Fruit fly (Drosophila melanogaster): ENCODE measurements around the gene ND-ACP.
A peak's percentile ranks its signal among the peaks of the same experiment; 100 is the strongest.

Gene ND-ACP

dm6 chr3L:1329724-1330123, at the start of gene ND-ACP:
TSS of gene ND-ACP (plus strand) at chr3L:1329949.
- peak; percentile 17 for TF ChIP-seq pad (GFP tag; optimal IDR thresholded peaks at IDR 0.05)
- no peak for TF ChIP-seq kay (GFP tag; ENCODE audit: borderline replicate concordance)
- TF ChIP-seq CG7045 (GFP tag; optimal IDR thresholded peaks at IDR 0.05): no peak
- no peak for TF ChIP-seq CG1620 (GFP tag; optimal IDR thresholded peaks at IDR 0.05)
- TF ChIP-seq CG5204 (GFP tag; optimal IDR thresholded peaks at IDR 0.05): no peak
- no peak for TF ChIP-seq CG12768 (GFP tag; optimal IDR thresholded peaks at IDR 0.05)
- TF ChIP-seq CG7101 (tag; optimal IDR thresholded peaks at IDR 0.05): no peak
- TF ChIP-seq cnc (optimal IDR thresholded peaks at IDR 0.05): no peak
- no peak for TF ChIP-seq CG11617 (GFP tag; optimal IDR thresholded peaks at IDR 0.05)
- no peak for TF ChIP-seq Hr96 (GFP tag; optimal IDR thresholded peaks at IDR 0.05)
- peak; percentile 13 for TF ChIP-seq Mnt (GFP tag; optimal IDR thresholded peaks at IDR 0.05)
- peak; percentile 46 for TF ChIP-seq tj (GFP tag; optimal IDR thresholded peaks at IDR 0.05)
- TF ChIP-seq toe (GFP tag; optimal IDR thresholded peaks at IDR 0.05): no peak
- no peak for TF ChIP-seq CG14711 (tag; optimal IDR thresholded peaks at IDR 0.05)
- no peak for TF ChIP-seq CG33017 (tag; optimal IDR thresholded peaks at IDR 0.05)
- TF ChIP-seq bab1 (GFP tag; optimal IDR thresholded peaks at IDR 0.05): no peak
- TF ChIP-seq ovo (GFP tag; optimal IDR thresholded peaks at IDR 0.05): no peak

DNA sequence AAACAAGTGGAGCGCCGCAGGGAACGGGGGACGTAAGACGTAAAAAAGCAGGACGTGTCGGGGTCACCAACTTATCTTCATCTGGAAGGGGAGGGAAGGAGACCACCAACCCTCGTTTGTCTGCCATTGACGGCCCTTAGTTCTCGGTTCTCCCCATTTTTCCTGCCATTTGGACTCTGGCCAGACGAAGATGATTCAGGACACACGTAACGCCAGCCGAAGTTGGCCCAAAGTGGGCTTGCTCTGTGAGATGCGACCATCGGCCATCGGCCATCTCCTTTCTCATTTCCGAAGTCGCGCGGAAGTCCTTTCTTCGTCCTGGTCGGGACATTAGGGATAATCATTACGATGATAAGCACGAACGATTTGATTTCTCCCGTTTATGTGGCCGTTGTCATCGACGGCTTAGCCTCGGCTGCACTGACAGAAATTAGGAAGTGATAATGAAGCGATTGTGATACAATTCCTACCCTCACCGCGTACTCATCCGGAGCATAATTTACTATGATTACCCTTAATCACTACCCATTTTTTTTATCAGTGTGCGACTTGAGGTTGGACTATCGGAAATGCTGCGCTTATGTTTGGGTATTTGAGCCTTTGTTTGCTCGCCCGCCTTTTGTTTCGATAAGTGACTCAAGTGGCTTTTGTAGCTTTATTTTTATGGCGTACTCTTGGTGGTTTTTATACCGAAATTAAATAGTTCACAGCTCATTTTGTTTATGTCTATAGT, 48.7 kb upstream of the ND-ACP start:
- TF ChIP-seq CG7045 (GFP tag; optimal IDR thresholded peaks at IDR 0.05) (no peak), Mnt (GFP tag; optimal IDR thresholded peaks at IDR 0.05) (no peak), CG1620 (GFP tag; optimal IDR thresholded peaks at IDR 0.05) (no peak), CG12768 (GFP tag; optimal IDR thresholded peaks at IDR 0.05) (no peak), Clk (GFP tag; optimal IDR thresholded peaks at IDR 0.05) (no peak), CG7101 (tag; optimal IDR thresholded peaks at IDR 0.05) (no peak), pad (GFP tag; optimal IDR thresholded peaks at IDR 0.05) (no peak), bab1 (GFP tag; optimal IDR thresholded peaks at IDR 0.05) (no peak), CG11617 (GFP tag; optimal IDR thresholded peaks at IDR 0.05) (no peak), kay (GFP tag; ENCODE audit: borderline replicate concordance) (no peak), CG5204 (GFP tag; optimal IDR thresholded peaks at IDR 0.05) (no peak), ovo (GFP tag; optimal IDR thresholded peaks at IDR 0.05) (no peak), tj (GFP tag; optimal IDR thresholded peaks at IDR 0.05) (no peak), cic (GFP tag; optimal IDR thresholded peaks at IDR 0.05) (no peak), CG33017 (tag; optimal IDR thresholded peaks at IDR 0.05) (no peak), Hr96 (GFP tag; optimal IDR thresholded peaks at IDR 0.05) (no peak), Crg-1 (GFP tag; optimal IDR thresholded peaks at IDR 0.05) (no peak), cnc (optimal IDR thresholded peaks at IDR 0.05) (no peak), CG14711 (tag; optimal IDR thresholded peaks at IDR 0.05) (no peak), toe (GFP tag; optimal IDR thresholded peaks at IDR 0.05) (no peak)

DNA sequence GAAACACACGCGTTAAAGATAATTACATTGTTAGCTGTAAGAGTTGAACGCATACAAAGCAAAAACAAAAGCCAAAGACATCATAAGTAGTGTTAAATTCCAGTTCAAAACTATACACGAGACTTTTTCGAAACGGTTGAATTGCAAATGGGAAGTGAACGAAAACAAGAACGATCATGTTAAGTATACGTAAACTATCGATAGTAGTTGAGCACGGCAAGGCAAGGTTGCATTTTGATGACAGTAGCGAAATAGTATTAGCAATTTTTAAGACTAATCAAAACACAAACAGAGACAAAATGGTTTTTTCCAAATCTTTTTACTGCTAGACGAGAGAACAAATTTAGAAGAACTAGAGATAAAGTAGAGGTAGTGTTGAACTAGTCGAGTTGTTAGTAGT, 34.9 kb upstream of the ND-ACP start:
- TF ChIP-seq Clk (GFP tag; optimal IDR thresholded peaks at IDR 0.05) (no peak), ovo (GFP tag; optimal IDR thresholded peaks at IDR 0.05) (no peak), CG5204 (GFP tag; optimal IDR thresholded peaks at IDR 0.05) (no peak), cic (GFP tag; optimal IDR thresholded peaks at IDR 0.05) (no peak), CG11617 (GFP tag; optimal IDR thresholded peaks at IDR 0.05) (no peak), CG1620 (GFP tag; optimal IDR thresholded peaks at IDR 0.05) (no peak), Hr96 (GFP tag; optimal IDR thresholded peaks at IDR 0.05) (no peak), Mnt (GFP tag; optimal IDR thresholded peaks at IDR 0.05) (no peak), pad (GFP tag; optimal IDR thresholded peaks at IDR 0.05) (no peak), bab1 (GFP tag; optimal IDR thresholded peaks at IDR 0.05) (no peak), tj (GFP tag; optimal IDR thresholded peaks at IDR 0.05) (no peak)

DNA sequence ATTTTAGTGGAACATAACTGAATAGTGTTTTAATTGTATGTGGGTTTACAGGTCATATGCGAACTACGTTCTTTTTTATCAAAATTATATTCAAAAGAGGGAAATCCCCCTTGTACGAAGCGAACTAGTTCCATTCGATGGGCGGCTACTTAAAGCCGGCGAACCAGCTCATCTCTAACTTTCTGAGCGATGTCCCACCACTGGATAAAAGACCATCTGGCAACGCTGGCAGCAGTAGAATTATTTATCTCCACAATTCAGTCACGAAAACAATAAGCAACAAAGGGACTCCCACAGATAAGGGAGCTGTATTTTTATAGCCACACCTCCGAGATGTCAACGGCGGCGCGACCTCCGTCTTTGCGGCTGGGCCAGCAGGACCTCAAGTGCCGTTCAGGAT, 34.1 kb upstream of the ND-ACP start, which contains the start of gene Rabex-5:
Rabex-5 (plus strand) TSS at position 221 of the 400 bp plus-strand sequence.
- TF ChIP-seq CG7101 (tag; optimal IDR thresholded peaks at IDR 0.05) (no peak), CG5204 (GFP tag; optimal IDR thresholded peaks at IDR 0.05) (no peak), CG12768 (GFP tag; optimal IDR thresholded peaks at IDR 0.05) (no peak), pad (GFP tag; optimal IDR thresholded peaks at IDR 0.05) (peak; percentile 2), CG33017 (tag; optimal IDR thresholded peaks at IDR 0.05) (no peak), CG1620 (GFP tag; optimal IDR thresholded peaks at IDR 0.05) (peak; percentile 49)

DNA sequence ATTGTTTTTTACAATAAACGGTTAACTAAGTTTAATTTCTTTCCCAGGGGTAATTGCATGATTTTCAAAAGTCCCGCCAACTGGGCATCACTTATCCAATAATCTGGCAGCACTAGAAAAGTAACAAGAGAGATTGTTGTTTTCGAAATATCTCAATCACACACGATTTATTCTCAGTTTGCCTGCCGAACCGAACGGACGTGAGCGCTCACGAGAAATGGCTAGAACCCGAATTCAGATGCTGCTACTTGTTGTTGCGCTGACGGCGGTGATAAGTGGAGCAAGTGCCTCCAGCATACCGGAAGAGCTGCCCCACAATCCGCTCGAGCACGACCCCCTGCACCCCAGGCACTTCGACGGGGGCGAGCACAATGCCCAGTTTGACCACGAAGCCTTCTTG, 31.2 kb upstream of the ND-ACP start, which contains the start of gene scf:
scf (plus strand) TSS at position 164 of the 400 bp plus-strand sequence.
- no peak for TF ChIP-seq CG7045 (GFP tag; optimal IDR thresholded peaks at IDR 0.05)
- TF ChIP-seq CG12768 (GFP tag; optimal IDR thresholded peaks at IDR 0.05): no peak
- no peak for TF ChIP-seq CG11617 (GFP tag; optimal IDR thresholded peaks at IDR 0.05)
- TF ChIP-seq Crg-1 (GFP tag; optimal IDR thresholded peaks at IDR 0.05): no peak
- no peak for TF ChIP-seq cnc (optimal IDR thresholded peaks at IDR 0.05)
- no peak for TF ChIP-seq pad (GFP tag; optimal IDR thresholded peaks at IDR 0.05)
- TF ChIP-seq bab1 (GFP tag; optimal IDR thresholded peaks at IDR 0.05): peak; percentile 37

- TF ChIP-seq kay (GFP tag; ENCODE audit: borderline replicate concordance): no peak
- no peak for TF ChIP-seq cic (GFP tag; optimal IDR thresholded peaks at IDR 0.05)
- no peak for TF ChIP-seq ovo (GFP tag; optimal IDR thresholded peaks at IDR 0.05)
- no peak for TF ChIP-seq Mnt (GFP tag; optimal IDR thresholded peaks at IDR 0.05)
- peak; percentile 52 for TF ChIP-seq CG33017 (tag; optimal IDR thresholded peaks at IDR 0.05)
- peak; percentile 3 for TF ChIP-seq CG12768 (GFP tag; optimal IDR thresholded peaks at IDR 0.05)
- TF ChIP-seq cnc (optimal IDR thresholded peaks at IDR 0.05): no peak
- TF ChIP-seq CG5204 (GFP tag; optimal IDR thresholded peaks at IDR 0.05): no peak
- TF ChIP-seq CG7045 (GFP tag; optimal IDR thresholded peaks at IDR 0.05): peak; percentile 44
- no peak for TF ChIP-seq toe (GFP tag; optimal IDR thresholded peaks at IDR 0.05)
- TF ChIP-seq tj (GFP tag; optimal IDR thresholded peaks at IDR 0.05): peak; percentile 98
- peak; percentile 52 for TF ChIP-seq CG11617 (GFP tag; optimal IDR thresholded peaks at IDR 0.05)
- peak; percentile 91 for TF ChIP-seq bab1 (GFP tag; optimal IDR thresholded peaks at IDR 0.05)
- TF ChIP-seq pad (GFP tag; optimal IDR thresholded peaks at IDR 0.05): peak; percentile 67
- TF ChIP-seq CG14711 (tag; optimal IDR thresholded peaks at IDR 0.05): peak; percentile 80
- peak; percentile 76 for TF ChIP-seq CG7101 (tag; optimal IDR thresholded peaks at IDR 0.05)
- TF ChIP-seq Clk (GFP tag; optimal IDR thresholded peaks at IDR 0.05): no peak
- TF ChIP-seq Hr96 (GFP tag; optimal IDR thresholded peaks at IDR 0.05): no peak
- TF ChIP-seq CG1620 (GFP tag; optimal IDR thresholded peaks at IDR 0.05): no peak
- no peak for TF ChIP-seq Crg-1 (GFP tag; optimal IDR thresholded peaks at IDR 0.05)
Observed at dm6 chr3L:1300076-1300635, 29.6 kb upstream of the ND-ACP start.
